Worm (Caenorhabditis elegans): ENCODE data around the gene spv-1.

ce11 chrII:7880373-7880862 lies 48.1 kb downstream of the spv-1 start, which contains the start of gene perm-1:
- TF ChIP-seq aly-2 (tag; optimal IDR thresholded peaks at IDR 0.05): no peak
- TF ChIP-seq unc-62 (GFP tag; optimal IDR thresholded peaks at IDR 0.05): no peak
- no peak for TF ChIP-seq zag-1 (tag; optimal IDR thresholded peaks at IDR 0.05)
- no peak for TF ChIP-seq ceh-16 (tag; optimal IDR thresholded peaks at IDR 0.05)
- TF ChIP-seq elt-2 (tag; optimal IDR thresholded peaks at IDR 0.05): no peak
- no peak for TF ChIP-seq skn-1 (tag; optimal IDR thresholded peaks at IDR 0.05)
- no peak for TF ChIP-seq ZK546.5 (tag; optimal IDR thresholded peaks at IDR 0.05)
- no peak for TF ChIP-seq nhr-12 (tag; optimal IDR thresholded peaks at IDR 0.05)
- TF ChIP-seq ceh-82 (tag; optimal IDR thresholded peaks at IDR 0.05): no peak
- TF ChIP-seq pqm-1 (tag; optimal IDR thresholded peaks at IDR 0.05): no peak
- no peak for TF ChIP-seq nhr-11 (tag; optimal IDR thresholded peaks at IDR 0.05)
- no peak for TF ChIP-seq lin-39 (tag; optimal IDR thresholded peaks at IDR 0.05)
- TF ChIP-seq ama-1 (optimal IDR thresholded peaks at IDR 0.05): no peak
- TF ChIP-seq fkh-10 (GFP tag; optimal IDR thresholded peaks at IDR 0.05): no peak

Data from whole organism, L3 larva.